Fruit fly (Drosophila melanogaster) whole organism, embryonic: ENCODE results near the gene CG10053.
A peak's percentile ranks its signal among the peaks of the same experiment; 100 is the strongest.

Experiments
- Abd-B ChIP-seq: fragments of 200-800 bp; sonication (Bioruptor generic); optimal IDR thresholded peaks from 2 replicates; lab custom pipeline; 2018; ENCODE audit warnings: missing biosample characterization, mild to moderate bottlenecking, missing genetic modification characterization, moderate library complexity
- C15 ChIP-seq: fragments of 200-800 bp; sonication (Bioruptor generic); IDR thresholded peaks from 3 replicates; pipeline ENCODE4 v1.3.6; 2022; ENCODE audit warnings: missing biosample characterization, missing genetic modification characterization
- CG10565 ChIP-seq: fragments of 200-800 bp; sonication (Bioruptor generic); optimal IDR thresholded peaks from 3 replicates; lab custom pipeline; 2016; ENCODE audit warnings: missing biosample characterization, mild to moderate bottlenecking, missing genetic modification characterization
- CG11695 ChIP-seq: fragments of 200-800 bp; sonication (Bioruptor generic); IDR thresholded peaks from 3 replicates; pipeline ENCODE4 v1.3.6; 2022; ENCODE audit warnings: missing biosample characterization, missing genetic modification characterization
- CG12104 ChIP-seq: fragments of 200-800 bp; sonication (Bioruptor generic); optimal IDR thresholded peaks from 3 replicates; lab custom pipeline; 2016; ENCODE audit warnings: missing biosample characterization, missing genetic modification characterization
- CG1233 ChIP-seq: fragments of 200-800 bp; sonication (Bioruptor generic); optimal IDR thresholded peaks from 4 replicates; lab custom pipeline; 2018; ENCODE audit warnings: missing biosample characterization, mild to moderate bottlenecking, missing genetic modification characterization
- CG12391 ChIP-seq: fragments of 200-800 bp; sonication (Bioruptor generic); optimal IDR thresholded peaks from 3 replicates; lab custom pipeline; 2018; ENCODE audit warnings: missing biosample characterization, mild to moderate bottlenecking, missing genetic modification characterization, moderate library complexity
- CG14014 ChIP-seq: fragments of 200-800 bp; sonication (Bioruptor generic); IDR thresholded peaks from 2 replicates; pipeline ENCODE4 v1.3.6; 2022; ENCODE audit warnings: missing biosample characterization, missing genetic modification characterization
- CG15269 ChIP-seq: fragments of 200-800 bp; sonication (Bioruptor generic); optimal IDR thresholded peaks from 2 replicates; lab custom pipeline; 2018; ENCODE audit warnings: missing biosample characterization, mild to moderate bottlenecking, missing genetic modification characterization, moderate library complexity
- CG15479 ChIP-seq: fragments of 200-800 bp; sonication (Bioruptor generic); optimal IDR thresholded peaks from 3 replicates; lab custom pipeline; 2019; ENCODE audit warnings: missing biosample characterization, mild to moderate bottlenecking, missing genetic modification characterization, moderate library complexity
- CG1603 ChIP-seq: fragments of 200-800 bp; sonication (Bioruptor generic); optimal IDR thresholded peaks from 2 replicates; lab custom pipeline; 2019; ENCODE audit warnings: missing biosample characterization, mild to moderate bottlenecking, missing genetic modification characterization, moderate library complexity
- CG2889 ChIP-seq: fragments of 200-800 bp; sonication (Bioruptor generic); IDR thresholded peaks from 3 replicates; pipeline ENCODE4 v1.3.6; 2022; ENCODE audit warnings: missing biosample characterization, missing genetic modification characterization
- CG31441 ChIP-seq: fragments of 200-800 bp; sonication (Bioruptor generic); IDR thresholded peaks from 2 replicates; pipeline ENCODE4 v1.3.6; 2022; ENCODE audit warnings: missing biosample characterization, missing genetic modification characterization
- CG4424 ChIP-seq: fragments of 200-800 bp; sonication (Bioruptor generic); optimal IDR thresholded peaks from 3 replicates; lab custom pipeline; 2016; ENCODE audit warnings: missing biosample characterization, missing genetic modification characterization
- CG4820 ChIP-seq: fragments of 200-800 bp; sonication (Bioruptor generic); optimal IDR thresholded peaks from 3 replicates; lab custom pipeline; 2016; ENCODE audit warnings: missing biosample characterization, missing genetic modification characterization
- CG7786 ChIP-seq: fragments of 200-800 bp; sonication (Bioruptor generic); optimal IDR thresholded peaks from 2 replicates; lab custom pipeline; 2016; ENCODE audit warnings: missing biosample characterization, missing genetic modification characterization
- CG7963 ChIP-seq: fragments of 200-800 bp; sonication (Bioruptor generic); IDR thresholded peaks from 3 replicates; pipeline ENCODE4 v1.3.6; 2022; ENCODE audit warnings: missing biosample characterization, missing genetic modification characterization; ENCODE audit not compliant: partially characterized antibody
- CG8281 ChIP-seq: fragments of 200-800 bp; sonication (Bioruptor generic); optimal IDR thresholded peaks from 2 replicates; lab custom pipeline; 2018; ENCODE audit warnings: missing biosample characterization, mild to moderate bottlenecking, missing genetic modification characterization, moderate library complexity
- CG8765 ChIP-seq: fragments of 200-800 bp; sonication (Bioruptor generic); IDR thresholded peaks from 2 replicates; pipeline ENCODE4 v1.3.6; 2022; ENCODE audit warnings: missing biosample characterization, missing genetic modification characterization
- CTCF ChIP-seq: fragments of 200-800 bp; sonication (Bioruptor generic); optimal IDR thresholded peaks from 2 replicates; lab custom pipeline; 2017; ENCODE audit warnings: missing biosample characterization, mild to moderate bottlenecking, missing genetic modification characterization, moderate library complexity
- D ChIP-seq, 2 experiments: fragments of 200-800 bp in 1 of 2; fragments of >200 bp in 1 of 2; sonication (Bioruptor generic) in 1 of 2; optimal IDR thresholded peaks; 2 replicates in 1 of 2; 3 replicates in 1 of 2; lab custom pipeline; 2017; ENCODE audit warnings: mild to moderate bottlenecking in 1 of 2, missing biosample characterization in 1 of 2, missing genetic modification characterization in 1 of 2, missing genetic modification reagents in 1 of 2
- Ets65A ChIP-seq: fragments of 200-800 bp; sonication (Bioruptor generic); peaks from one replicate; lab custom pipeline; 2016; ENCODE audit warnings: missing biosample characterization, missing genetic modification characterization
- GATAe ChIP-seq: fragments of 200-800 bp; sonication (Bioruptor generic); conservative IDR thresholded peaks from 2 replicates; pipeline ENCODE4 v1.3.6; 2022; ENCODE audit warnings: missing biosample characterization, missing genetic modification characterization
- Gug ChIP-seq: fragments of 200-800 bp; sonication (Bioruptor generic); IDR thresholded peaks from 4 replicates; pipeline ENCODE4 v1.3.6; 2022; ENCODE audit warnings: missing biosample characterization, missing genetic modification characterization
- Lpt ChIP-seq: fragments of >200 bp; optimal IDR thresholded peaks from 2 replicates; lab custom pipeline; 2018; ENCODE audit warnings: missing biosample characterization, missing genetic modification characterization
- Med ChIP-seq: fragments of 200-800 bp; sonication (Bioruptor generic); peaks from one replicate; lab custom pipeline; 2016; ENCODE audit warnings: missing biosample characterization, missing genetic modification characterization, mild to moderate bottlenecking, inconsistent platforms, moderate library complexity
- Nf-YA ChIP-seq: fragments of 200-800 bp; sonication (Bioruptor generic); IDR thresholded peaks from 2 replicates; pipeline ENCODE4 v1.3.6; 2022; ENCODE audit warnings: missing biosample characterization, missing genetic modification characterization
- Nf-YB ChIP-seq: fragments of 200-800 bp; sonication (Bioruptor generic); optimal IDR thresholded peaks from 3 replicates; lab custom pipeline; 2019; ENCODE audit warnings: missing biosample characterization, mild to moderate bottlenecking, missing genetic modification characterization, moderate library complexity
- PHDP ChIP-seq: fragments of 200-800 bp; sonication (Bioruptor generic); optimal IDR thresholded peaks from 3 replicates; lab custom pipeline; 2018; ENCODE audit warnings: missing biosample characterization, mild to moderate bottlenecking, missing genetic modification characterization, moderate library complexity
- Pdp1 ChIP-seq, 2 experiments: fragments of 200-800 bp; sonication (Bioruptor generic); optimal IDR thresholded peaks; 3 replicates each; lab custom pipeline; 2016; ENCODE audit warnings: missing biosample characterization in 2 of 2, missing genetic modification characterization in 2 of 2, mild to moderate bottlenecking in 1 of 2, moderate library complexity in 1 of 2
- Side ChIP-seq: fragments of 200-800 bp; sonication (Bioruptor generic); optimal IDR thresholded peaks from 2 replicates; lab custom pipeline; 2016; ENCODE audit warnings: missing biosample characterization, missing genetic modification characterization
- Xbp1 ChIP-seq: fragments of 200-800 bp; sonication (Bioruptor generic); optimal IDR thresholded peaks from 3 replicates; lab custom pipeline; 2016; ENCODE audit warnings: missing biosample characterization, mild to moderate bottlenecking, missing genetic modification characterization
- cad ChIP-seq: fragments of >200 bp; optimal IDR thresholded peaks from 2 replicates; lab custom pipeline; 2017; ENCODE audit warnings: missing biosample characterization, missing genetic modification characterization
- ci ChIP-seq: fragments of 200-800 bp; sonication (Bioruptor generic); IDR thresholded peaks from 3 replicates; pipeline ENCODE4 v1.3.6; 2022; ENCODE audit warnings: missing biosample characterization, missing genetic modification characterization
- cwo ChIP-seq: fragments of 200-800 bp; sonication (Bioruptor generic); optimal IDR thresholded peaks from 3 replicates; lab custom pipeline; 2017; ENCODE audit warnings: missing biosample characterization, missing genetic modification characterization, mild to moderate bottlenecking, moderate library complexity, missing genetic modification reagents
- dysf ChIP-seq: fragments of 200-800 bp; sonication (Bioruptor generic); IDR thresholded peaks from 3 replicates; pipeline ENCODE4 v1.3.6; 2022; ENCODE audit warnings: missing biosample characterization, missing genetic modification characterization
- en ChIP-seq: fragments of 200-800 bp; sonication (Bioruptor generic); optimal IDR thresholded peaks from 2 replicates; lab custom pipeline; 2016; ENCODE audit warnings: missing biosample characterization, missing genetic modification characterization
- exex ChIP-seq: fragments of 200-800 bp; sonication (Bioruptor generic); optimal IDR thresholded peaks from 4 replicates; lab custom pipeline; 2018; ENCODE audit warnings: missing biosample characterization, mild to moderate bottlenecking, missing genetic modification characterization, moderate library complexity
- gro ChIP-seq: fragments of 200-800 bp; sonication (Bioruptor generic); optimal IDR thresholded peaks from 2 replicates; lab custom pipeline; 2016; ENCODE audit warnings: missing biosample characterization, missing genetic modification characterization
- maf-S ChIP-seq: fragments of 200-800 bp; sonication (Bioruptor generic); optimal IDR thresholded peaks from 2 replicates; lab custom pipeline; 2016; ENCODE audit warnings: missing biosample characterization, missing genetic modification characterization
- rib ChIP-seq: fragments of 200-800 bp; sonication (Bioruptor generic); IDR thresholded peaks from 2 replicates; pipeline ENCODE4 v1.3.6; 2022; ENCODE audit warnings: missing biosample characterization, missing genetic modification characterization
- row ChIP-seq: fragments of 200-800 bp; sonication (Bioruptor generic); IDR thresholded peaks from 3 replicates; pipeline ENCODE4 v1.3.6; 2022; ENCODE audit warnings: missing biosample characterization, missing genetic modification characterization
- run ChIP-seq: fragments of 200-800 bp; sonication (Bioruptor generic); optimal IDR thresholded peaks from 3 replicates; lab custom pipeline; 2018; ENCODE audit warnings: missing biosample characterization, mild to moderate bottlenecking, missing genetic modification characterization
- scrt ChIP-seq: fragments of 200-800 bp; sonication (Bioruptor generic); optimal IDR thresholded peaks from 2 replicates; lab custom pipeline; 2018; ENCODE audit warnings: missing biosample characterization, mild to moderate bottlenecking, missing genetic modification characterization, moderate library complexity
- sens ChIP-seq: fragments of 200-800 bp; sonication (Bioruptor generic); peaks from one replicate; lab custom pipeline; 2016; ENCODE audit warnings: missing biosample characterization, missing genetic modification characterization
- slbo ChIP-seq: fragments of 200-800 bp; sonication (Bioruptor generic); IDR thresholded peaks from 2 replicates; pipeline ENCODE4 v1.3.6; 2022; ENCODE audit warnings: missing biosample characterization, missing genetic modification characterization
- slp2 ChIP-seq: fragments of 200-800 bp; sonication (Bioruptor generic); optimal IDR thresholded peaks from 2 replicates; lab custom pipeline; 2016; ENCODE audit warnings: missing biosample characterization, missing genetic modification characterization
- ssp ChIP-seq: fragments of 200-800 bp; sonication (Bioruptor generic); IDR thresholded peaks from 2 replicates; pipeline ENCODE4 v1.3.6; 2022; ENCODE audit warnings: missing biosample characterization, missing genetic modification characterization
- tna ChIP-seq: fragments of 200-800 bp; sonication (Bioruptor generic); IDR thresholded peaks from 2 replicates; pipeline ENCODE4 v1.3.6; 2022; ENCODE audit warnings: missing biosample characterization, missing genetic modification characterization; ENCODE audit not compliant: partially characterized antibody
- ttk ChIP-seq: fragments of 200-800 bp; sonication (Bioruptor generic); IDR thresholded peaks from 2 replicates; pipeline ENCODE4 v2.1.2; 2022; ENCODE audit warnings: missing biosample characterization, missing genetic modification characterization

Gene CG10053

DNA sequence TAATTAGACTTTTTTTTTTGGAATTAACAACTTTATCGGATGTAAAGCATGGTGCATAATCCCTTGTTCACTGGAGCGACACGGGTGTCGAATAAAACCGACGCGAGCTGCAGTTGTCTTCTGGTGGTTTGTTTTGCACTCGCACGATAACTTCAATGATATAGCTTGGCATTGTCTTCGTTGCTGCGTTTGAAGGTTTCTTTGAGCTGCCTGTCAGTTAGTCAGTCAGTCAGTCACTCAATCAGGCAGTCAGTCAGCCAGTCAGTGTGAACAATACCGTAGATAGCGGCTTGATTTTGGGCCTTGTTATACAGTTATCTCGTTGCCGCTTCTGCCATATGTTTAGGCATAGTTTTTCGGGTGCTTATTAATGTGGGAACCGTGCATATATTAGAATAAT lies 12.7 kb downstream of the CG10053 start:
- TF ChIP-seq D (optimal IDR thresholded peaks at IDR 0.05; lab: Kevin White, UChicago) (no peak), D (GFP tag; optimal IDR thresholded peaks at IDR 0.05; lab: Kevin White, UChicago) (no peak), CG10565 (GFP tag; lab: Kevin White, UChicago) (no peak), GATAe (GFP tag; lab: Robert Waterston, UW) (no peak), Ets65A (GFP tag; lab: Kevin White, UChicago) (peak; percentile 57), CG8281 (tag; lab: Kevin White, UChicago) (peak; percentile 95)

DNA sequence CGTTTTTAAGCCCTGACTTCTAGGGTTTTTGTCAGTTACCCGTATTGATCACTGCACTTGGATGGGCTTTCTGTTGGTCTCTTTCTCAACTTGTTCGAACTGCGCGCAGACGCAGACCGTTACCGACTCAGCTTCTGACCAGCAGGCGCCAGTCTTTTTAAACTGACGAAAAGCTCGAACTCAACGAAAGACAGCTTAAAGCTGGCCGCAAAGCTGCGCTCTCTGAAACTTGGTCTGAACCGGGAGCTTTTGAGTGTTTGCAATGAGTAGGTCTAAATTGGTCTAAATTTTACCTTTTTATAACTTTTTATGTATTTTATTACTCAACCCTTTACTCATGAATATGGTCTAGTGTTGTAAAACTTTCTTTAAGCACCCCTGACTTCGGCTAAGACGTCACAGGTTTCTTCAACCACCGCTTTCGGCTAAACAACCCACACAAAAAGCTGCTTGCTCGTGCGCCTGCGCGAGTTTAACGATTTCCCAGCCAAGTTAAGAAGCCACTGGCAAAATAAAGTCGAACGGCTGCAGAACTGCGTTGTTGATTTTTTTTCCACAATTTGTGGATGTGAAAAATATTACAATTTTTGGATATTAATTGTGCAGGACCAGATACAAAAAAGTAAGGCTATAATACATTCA lies 18.8 kb downstream of the CG10053 start, which contains the start of the genes Gld and Syt4:
Gene Gld (minus strand): TSS at position 137 of the 642 bp plus-strand sequence.
Gene Syt4 (plus strand): TSS at position 499 of the 642 bp plus-strand sequence.
- no peak for TF ChIP-seq CG7786 (GFP tag; lab: Kevin White, UChicago)
- no peak for TF ChIP-seq CG12391 (tag; lab: Kevin White, UChicago)
- no peak for TF ChIP-seq Pdp1 (GFP tag; optimal IDR thresholded peaks at IDR 0.05; lab: Kevin White, UChicago)
- TF ChIP-seq gro (GFP tag; lab: Kevin White, UChicago) = no peak
- TF ChIP-seq CG31441 = no peak
- TF ChIP-seq CG15479 = no peak
- no peak for TF ChIP-seq CG1233 (GFP tag; lab: Kevin White, UChicago)
- TF ChIP-seq C15 (GFP tag; lab: Robert Waterston, UW) = no peak
- no peak for TF ChIP-seq slbo (GFP tag; lab: Robert Waterston, UW)
- TF ChIP-seq CG12104 (GFP tag; lab: Kevin White, UChicago) = no peak
- TF ChIP-seq cwo (GFP tag; lab: Kevin White, UChicago) = no peak
- TF ChIP-seq dysf (GFP tag; lab: Robert Waterston, UW) = no peak
- no peak for TF ChIP-seq CG4424 (GFP tag; lab: Kevin White, UChicago)
- TF ChIP-seq CG11695 (GFP tag; lab: Robert Waterston, UW) = no peak
- TF ChIP-seq CG2889 (GFP tag; lab: Robert Waterston, UW) = no peak
- TF ChIP-seq CG8765 (GFP tag; lab: Robert Waterston, UW) = no peak
- TF ChIP-seq run (tag; lab: Kevin White, UChicago) = no peak
- TF ChIP-seq slp2 (GFP tag; lab: Kevin White, UChicago) = no peak
- TF ChIP-seq ssp (GFP tag; lab: Robert Waterston, UW) = no peak
- TF ChIP-seq sens (GFP tag; lab: Kevin White, UChicago) = peak; percentile 20
- no peak for TF ChIP-seq Abd-B (GFP tag; lab: Kevin White, UChicago)
- no peak for TF ChIP-seq PHDP (tag; lab: Kevin White, UChicago)
- TF ChIP-seq ci (GFP tag; lab: Robert Waterston, UW) = 0 out of 3 replicates have a peak, but pooled peaks have one; percentile 49
- TF ChIP-seq Med = no peak
- TF ChIP-seq rib = no peak
- TF ChIP-seq cad = no peak
- no peak for TF ChIP-seq CG14014 (GFP tag; lab: Robert Waterston, UW)
- TF ChIP-seq Nf-YA = no peak
- no peak for TF ChIP-seq CG4820 (GFP tag; lab: Kevin White, UChicago)
- TF ChIP-seq CG7963 (GFP tag; lab: Robert Waterston, UW) = no peak
- TF ChIP-seq Side (GFP tag; lab: Kevin White, UChicago) = no peak
- TF ChIP-seq ttk (GFP tag; lab: Robert Waterston, UW) = no peak
- TF ChIP-seq scrt (GFP tag; lab: Kevin White, UChicago) = peak; percentile 27
- no peak for TF ChIP-seq tna (GFP tag; lab: Robert Waterston, UW)
- no peak for TF ChIP-seq Gug
- no peak for TF ChIP-seq CTCF (GFP tag; lab: Kevin White, UChicago)
- TF ChIP-seq Nf-YB = no peak
- no peak for TF ChIP-seq Lpt (GFP tag; lab: Kevin White, UChicago)
- TF ChIP-seq CG15269 (tag; lab: Kevin White, UChicago) = no peak
- TF ChIP-seq row = no peak
- TF ChIP-seq Xbp1 = no peak
- TF ChIP-seq exex (tag; lab: Kevin White, UChicago) = no peak
- no peak for TF ChIP-seq CG8281 (tag; lab: Kevin White, UChicago)
- TF ChIP-seq CG1603 (tag; lab: Kevin White, UChicago) = no peak
- no peak for TF ChIP-seq en (GFP tag; lab: Kevin White, UChicago)
- TF ChIP-seq maf-S (GFP tag; lab: Kevin White, UChicago) = no peak
